Worm (Caenorhabditis elegans): ENCODE results near the gene C06B8.3.

DNA sequence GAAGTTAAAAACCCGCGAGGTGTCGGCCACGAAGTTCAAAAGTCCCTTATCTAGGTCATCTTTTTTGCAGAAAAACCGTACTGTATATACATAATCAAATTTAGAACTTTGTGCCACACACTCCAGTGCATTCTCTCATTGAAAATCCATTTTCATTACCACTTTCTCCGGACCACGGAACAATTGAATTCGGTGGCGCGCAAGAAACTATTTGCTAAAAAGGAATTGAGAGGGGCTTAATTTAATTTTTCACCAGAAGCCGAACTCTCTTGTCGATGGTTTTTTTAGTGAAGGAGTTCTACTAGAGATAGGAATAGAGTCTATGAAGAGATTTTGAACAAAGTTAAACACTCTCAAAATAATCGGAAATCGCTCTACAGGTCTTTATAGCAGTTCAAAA is 35.4 kb upstream of the C06B8.3 start:
- TF ChIP-seq rcor-1 (GFP tag; IDR thresholded peaks at IDR 0.05) (no peak), hmg-20 (GFP tag; IDR thresholded peaks at IDR 0.05) (no peak)
